Worm (Caenorhabditis elegans) whole organism, mixed stage, embryonic: ENCODE measurements around the gene C34E7.3.

Experiments used
- bed-3 ChIP-seq: fragments of 200-800 bp; sonication (Bioruptor generic); optimal IDR thresholded peaks from 3 replicates; lab custom pipeline; 2018; ENCODE audit warnings: mild to moderate bottlenecking, missing genetic modification characterization, moderate library complexity, missing compliant biosample characterization
- drap-1 ChIP-seq: fragments of 200-800 bp; sonication (Bioruptor generic); optimal IDR thresholded peaks from 3 replicates; lab custom pipeline; 2018; ENCODE audit warnings: mild to moderate bottlenecking, missing genetic modification characterization, missing compliant biosample characterization
- hlh-1 ChIP-seq: fragments of 150-350 bp; optimal IDR thresholded peaks from 2 replicates; lab custom pipeline; 2014; ENCODE audit warnings: missing biosample characterization, missing genetic modification reagents, missing genetic modification characterization
- nhr-28 ChIP-seq: fragments of 150-350 bp; optimal IDR thresholded peaks from 2 replicates; lab custom pipeline; 2014; ENCODE audit warnings: missing biosample characterization, missing genetic modification characterization

DNA sequence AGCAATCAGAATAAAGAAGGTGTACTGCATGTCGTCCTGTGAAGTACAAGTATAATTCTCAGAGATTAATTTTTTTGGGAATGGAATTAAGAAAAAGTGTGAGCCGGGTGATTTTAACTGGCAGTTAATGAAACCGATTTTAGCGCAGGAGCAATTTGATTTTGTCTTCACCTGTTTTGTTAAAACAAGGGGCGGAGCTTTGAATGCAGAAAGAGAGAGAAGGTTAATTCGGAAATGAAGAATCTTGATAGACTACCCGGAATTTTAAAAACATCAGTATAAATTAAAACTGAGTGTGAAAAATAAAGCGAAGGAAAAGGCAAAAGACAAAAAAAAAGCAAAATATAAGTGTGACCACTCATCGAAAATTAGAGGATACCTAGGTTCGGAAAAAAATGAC is 16.5 kb downstream of the C34E7.3 start, which contains the start of gene C05E7.3:
- no peak for TF ChIP-seq drap-1 (GFP tag; lab: Kevin White, UChicago)
- no peak for TF ChIP-seq hlh-1
- no peak for TF ChIP-seq nhr-28 (tag; lab: Kevin White, UChicago)
- no peak for TF ChIP-seq bed-3
